Worm (Caenorhabditis elegans) whole organism, L2 larva: ENCODE measurements around the gene F08F8.7.
A peak's percentile ranks its signal among the peaks of the same experiment; 100 is the strongest.

Experiments
- C34F6.9 ChIP-seq: fragments of 150-350 bp; optimal IDR thresholded peaks from 2 replicates; lab custom pipeline; 2014; ENCODE audit warnings: missing biosample characterization, missing genetic modification characterization
- F13H6.1 ChIP-seq: sonication (generic microtip); optimal IDR thresholded peaks from 2 replicates; lab custom pipeline; 2016; ENCODE audit warnings: missing genetic modification characterization, missing compliant biosample characterization
- Y55F3AM.14 ChIP-seq: fragments of 200-800 bp; sonication (Bioruptor generic); optimal IDR thresholded peaks from 2 replicates; lab custom pipeline; 2018; ENCODE audit warnings: mild to moderate bottlenecking, missing genetic modification characterization, missing compliant biosample characterization
- alr-1 ChIP-seq: fragments of 150-350 bp; optimal IDR thresholded peaks from 2 replicates; lab custom pipeline; 2014; ENCODE audit warnings: missing biosample characterization, missing genetic modification characterization
- aly-2 ChIP-seq: fragments of 150-350 bp; optimal IDR thresholded peaks from 2 replicates; lab custom pipeline; 2014; ENCODE audit warnings: missing biosample characterization, missing genetic modification characterization
- ama-1 ChIP-seq: fragments of 150-350 bp; optimal IDR thresholded peaks from 2 replicates; lab custom pipeline; 2018; ENCODE audit warnings: inconsistent platforms
- blmp-1 ChIP-seq: sonication (generic microtip); optimal IDR thresholded peaks from 2 replicates; lab custom pipeline; 2017; ENCODE audit warnings: missing genetic modification characterization, mild to moderate bottlenecking, missing compliant biosample characterization, antibody characterized with exemption, moderate library complexity; ENCODE audit not compliant: insufficient read depth
- ceh-16 ChIP-seq: fragments of 150-350 bp; optimal IDR thresholded peaks from 2 replicates; lab custom pipeline; 2014; ENCODE audit warnings: missing biosample characterization, missing genetic modification characterization
- crh-2 ChIP-seq: sonication (generic microtip); optimal IDR thresholded peaks from 2 replicates; lab custom pipeline; 2017; ENCODE audit warnings: missing biosample characterization, missing genetic modification characterization
- dmd-4 ChIP-seq: sonication (generic microtip); optimal IDR thresholded peaks from 2 replicates; lab custom pipeline; 2017; ENCODE audit warnings: missing biosample characterization, missing genetic modification characterization
- elt-3 ChIP-seq: sonication (generic microtip); optimal IDR thresholded peaks from 2 replicates; lab custom pipeline; 2017; ENCODE audit warnings: missing biosample characterization, missing genetic modification characterization
- fos-1 ChIP-seq: fragments of 150-350 bp; optimal IDR thresholded peaks from 2 replicates; lab custom pipeline; 2014; ENCODE audit warnings: missing biosample characterization, missing genetic modification characterization
- gmeb-1 ChIP-seq: fragments of 150-350 bp; optimal IDR thresholded peaks from 2 replicates; lab custom pipeline; 2014; ENCODE audit warnings: missing biosample characterization, missing genetic modification characterization
- lin-13 ChIP-seq: fragments of 150-350 bp; optimal IDR thresholded peaks from 2 replicates; lab custom pipeline; 2014; ENCODE audit warnings: missing biosample characterization, missing genetic modification reagents, missing genetic modification characterization
- lsy-2 ChIP-seq, 2 experiments: fragments of 150-350 bp in 1 of 2; sonication (generic microtip) in 1 of 2; optimal IDR thresholded peaks; 2 replicates each; lab custom pipeline; 2014 to 2017; ENCODE audit warnings: missing biosample characterization in 2 of 2, missing genetic modification characterization in 2 of 2
- mab-5 ChIP-seq: fragments of 150-350 bp; optimal IDR thresholded peaks from 2 replicates; lab custom pipeline; 2014; ENCODE audit warnings: missing biosample characterization, missing genetic modification characterization
- mbf-1 ChIP-seq: sonication (generic microtip); optimal IDR thresholded peaks from 2 replicates; lab custom pipeline; 2017; ENCODE audit warnings: missing biosample characterization, missing genetic modification characterization
- mdl-1 ChIP-seq, 2 experiments: fragments of 150-350 bp in 1 of 2; sonication (generic microtip) in 1 of 2; optimal IDR thresholded peaks; 2 replicates each; lab custom pipeline; 2017; ENCODE audit warnings: missing biosample characterization in 2 of 2, missing genetic modification characterization in 2 of 2
- nhr-10 ChIP-seq: sonication (generic microtip); optimal IDR thresholded peaks from 2 replicates; lab custom pipeline; 2017; ENCODE audit warnings: missing biosample characterization, missing genetic modification characterization
- nhr-11 ChIP-seq: fragments of 150-350 bp; optimal IDR thresholded peaks from 2 replicates; lab custom pipeline; 2014; ENCODE audit warnings: missing biosample characterization, missing genetic modification characterization
- nhr-21 ChIP-seq: fragments of 150-350 bp; optimal IDR thresholded peaks from 2 replicates; lab custom pipeline; 2014; ENCODE audit warnings: missing biosample characterization, missing genetic modification characterization
- nhr-23 ChIP-seq: fragments of 150-350 bp; optimal IDR thresholded peaks from 2 replicates; lab custom pipeline; 2014; ENCODE audit warnings: missing biosample characterization, missing genetic modification reagents, missing genetic modification characterization
- nhr-25 ChIP-seq: fragments of 150-350 bp; sonication (generic microtip); optimal IDR thresholded peaks from 3 replicates; lab custom pipeline; 2014; ENCODE audit warnings: missing biosample characterization, missing genetic modification characterization
- nhr-6 ChIP-seq: fragments of 150-350 bp; optimal IDR thresholded peaks from 2 replicates; lab custom pipeline; 2014; ENCODE audit warnings: missing biosample characterization, missing genetic modification characterization
- peb-1 ChIP-seq: fragments of 150-350 bp; optimal IDR thresholded peaks from 2 replicates; lab custom pipeline; 2014; ENCODE audit warnings: missing biosample characterization, missing genetic modification characterization
- skn-1 ChIP-seq: sonication (generic microtip); optimal IDR thresholded peaks from 2 replicates; lab custom pipeline; 2017; ENCODE audit warnings: missing biosample characterization, missing genetic modification characterization
- sma-3 ChIP-seq: sonication (generic microtip); optimal IDR thresholded peaks from 2 replicates; lab custom pipeline; 2016; ENCODE audit warnings: missing genetic modification reagents, missing genetic modification characterization, missing compliant biosample characterization
- sma-9 ChIP-seq, 2 experiments: fragments of 150-350 bp in 1 of 2; sonication (generic microtip) in 1 of 2; optimal IDR thresholded peaks; 2 replicates each; lab custom pipeline; 2014 to 2016; ENCODE audit warnings: missing genetic modification characterization in 2 of 2, mild to moderate bottlenecking in 1 of 2, missing biosample characterization in 1 of 2, missing compliant biosample characterization in 1 of 2, missing genetic modification reagents in 1 of 2, moderate library complexity in 1 of 2
- snpc-4 ChIP-seq: fragments of 150-350 bp; optimal IDR thresholded peaks from 2 replicates; lab custom pipeline; 2014; ENCODE audit warnings: missing biosample characterization, missing genetic modification characterization
- unc-39 ChIP-seq: fragments of 150-350 bp; optimal IDR thresholded peaks from 2 replicates; lab custom pipeline; 2014; ENCODE audit warnings: missing biosample characterization, missing genetic modification characterization
- unc-55 ChIP-seq: fragments of 150-350 bp; sonication (generic microtip); optimal IDR thresholded peaks from 3 replicates; lab custom pipeline; 2014; ENCODE audit warnings: missing biosample characterization, missing genetic modification reagents, missing genetic modification characterization
- unc-62 ChIP-seq: fragments of 150-350 bp; optimal IDR thresholded peaks from 2 replicates; lab custom pipeline; 2014; ENCODE audit warnings: missing biosample characterization, missing genetic modification reagents, missing genetic modification characterization
- zag-1 ChIP-seq: fragments of 150-350 bp; optimal IDR thresholded peaks from 2 replicates; lab custom pipeline; 2014; ENCODE audit warnings: missing biosample characterization, missing genetic modification characterization
- ztf-11 ChIP-seq: sonication (generic microtip); optimal IDR thresholded peaks from 2 replicates; lab custom pipeline; 2017; ENCODE audit warnings: missing biosample characterization, missing genetic modification characterization
- ztf-4 ChIP-seq: fragments of 150-350 bp; optimal IDR thresholded peaks from 2 replicates; lab custom pipeline; 2014; ENCODE audit warnings: missing biosample characterization, missing genetic modification characterization

F08F8.7 gene

ce11 chrIII:7300169-7300568 is 46.8 kb downstream of the F08F8.7 start (continued):
- TF ChIP-seq skn-1 (no peak), ztf-4 (tag; lab: Kevin White, UChicago) (no peak), aly-2 (tag; lab: Kevin White, UChicago) (no peak), unc-62 (no peak), ztf-11 (tag; lab: Kevin White, UChicago) (no peak), nhr-25 (tag; lab: Kevin White, UChicago) (peak; percentile 89), nhr-23 (peak; percentile 24), C34F6.9 (tag; lab: Kevin White, UChicago) (no peak), mdl-1 (tag; optimal IDR thresholded peaks at IDR 0.05; lab: Kevin White, UChicago) (peak in 1 of 2 experiments; percentile 32), lin-13 (GFP tag; lab: Kevin White, UChicago) (no peak), nhr-6 (tag; lab: Kevin White, UChicago) (peak; percentile 51), snpc-4 (no peak), mab-5 (tag; lab: Kevin White, UChicago) (no peak), peb-1 (tag; lab: Kevin White, UChicago) (no peak)
- TF ChIP-seq, all 48 proteins: peak for 14

DNA sequence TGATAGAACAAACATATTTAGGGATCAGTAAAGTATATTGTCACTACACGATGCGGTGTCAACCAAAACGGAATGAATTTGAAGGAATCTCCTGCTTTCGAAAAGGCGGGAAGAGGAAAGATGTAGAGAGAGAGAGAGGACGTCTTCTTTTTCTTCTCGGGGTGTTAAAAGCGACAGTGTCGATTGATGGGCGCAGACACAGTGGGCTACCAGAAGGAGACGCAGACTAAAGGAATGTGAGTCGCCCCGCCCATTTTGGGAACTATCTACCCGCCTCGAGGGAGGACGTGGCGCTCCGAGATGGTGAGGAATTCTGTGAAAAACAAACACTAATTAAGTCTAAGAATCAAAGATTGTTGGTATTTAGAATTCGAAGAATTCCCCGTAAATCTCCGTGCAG is 47.5 kb downstream of the F08F8.7 start, which contains the start of the genes B0361.14 and B0361.9:
Gene B0361.14, minus strand, starts transcription at position 66 of the 400 bp plus-strand sequence.
Gene B0361.9, minus strand, starts transcription at position 166 of the 400 bp plus-strand sequence.
- TF ChIP-seq Y55F3AM.14 (GFP tag; lab: Kevin White, UChicago): no peak
- no peak for TF ChIP-seq crh-2 (tag; lab: Kevin White, UChicago)
- TF ChIP-seq zag-1 (tag; lab: Kevin White, UChicago): no peak
- peak; percentile 61 for TF ChIP-seq ceh-16 (tag; lab: Kevin White, UChicago)
- TF ChIP-seq mdl-1 (tag; optimal IDR thresholded peaks at IDR 0.05; lab: Kevin White, UChicago): peak in 1 of 2 experiments; percentile 17
- TF ChIP-seq snpc-4: no peak
- no peak for TF ChIP-seq alr-1 (tag; lab: Kevin White, UChicago)
- no peak for TF ChIP-seq nhr-23
- no peak for TF ChIP-seq unc-55 (GFP tag; lab: Kevin White, UChicago)
- TF ChIP-seq sma-9 (GFP tag; optimal IDR thresholded peaks at IDR 0.05; lab: Kevin White, UChicago): peak; percentile 37
- TF ChIP-seq sma-9 (tag; optimal IDR thresholded peaks at IDR 0.05; lab: Kevin White, UChicago): no peak
- peak; percentile 14 for TF ChIP-seq fos-1 (tag; lab: Kevin White, UChicago)
- TF ChIP-seq unc-62: no peak
- TF ChIP-seq unc-39: no peak
- no peak for TF ChIP-seq mbf-1 (tag; lab: Kevin White, UChicago)
- peak; percentile 41 for TF ChIP-seq ama-1 (lab: Kevin White, UChicago)
- TF ChIP-seq nhr-10 (tag; lab: Kevin White, UChicago): no peak
- TF ChIP-seq peb-1 (tag; lab: Kevin White, UChicago): no peak
- no peak for TF ChIP-seq ztf-4 (tag; lab: Kevin White, UChicago)
- TF ChIP-seq blmp-1: peak; percentile 45
- TF ChIP-seq dmd-4: no peak
- TF ChIP-seq nhr-25 (tag; lab: Kevin White, UChicago): peak; percentile 55
- no peak for TF ChIP-seq gmeb-1 (tag; lab: Kevin White, UChicago)

ce11 chrIII:7298045-7298444 is 48.9 kb downstream of the F08F8.7 start:
- no peak for TF ChIP-seq peb-1 (tag; lab: Kevin White, UChicago)
- TF ChIP-seq sma-3 (GFP tag; lab: Kevin White, UChicago): no peak
- peak; percentile 22 for TF ChIP-seq nhr-21 (tag; lab: Kevin White, UChicago)
- TF ChIP-seq blmp-1: peak; percentile 16
- peak; percentile 29 for TF ChIP-seq nhr-25 (tag; lab: Kevin White, UChicago)
- peak; percentile 13 for TF ChIP-seq ceh-16 (tag; lab: Kevin White, UChicago)
- peak; percentile 55 for TF ChIP-seq ama-1 (lab: Kevin White, UChicago)
- no peak for TF ChIP-seq zag-1 (tag; lab: Kevin White, UChicago)
- TF ChIP-seq sma-9 (GFP tag; optimal IDR thresholded peaks at IDR 0.05; lab: Kevin White, UChicago): peak; percentile 14
- TF ChIP-seq sma-9 (tag; optimal IDR thresholded peaks at IDR 0.05; lab: Kevin White, UChicago): no peak

- TF ChIP-seq blmp-1: peak; percentile 16
- TF ChIP-seq nhr-25 (tag; lab: Kevin White, UChicago): peak; percentile 52
- no peak for TF ChIP-seq dmd-4
- TF ChIP-seq crh-2 (tag; lab: Kevin White, UChicago): peak; percentile 3
- no peak for TF ChIP-seq elt-3 (tag; lab: Kevin White, UChicago)
- peak; percentile 45 for TF ChIP-seq sma-3 (GFP tag; lab: Kevin White, UChicago)
- TF ChIP-seq ceh-16 (tag; lab: Kevin White, UChicago): peak; percentile 7
- TF ChIP-seq sma-9 (GFP tag; optimal IDR thresholded peaks at IDR 0.05; lab: Kevin White, UChicago): peak; percentile 71
- no peak for TF ChIP-seq sma-9 (tag; optimal IDR thresholded peaks at IDR 0.05; lab: Kevin White, UChicago)
- no peak for TF ChIP-seq ztf-4 (tag; lab: Kevin White, UChicago)
- TF ChIP-seq skn-1: no peak
- TF ChIP-seq unc-55 (GFP tag; lab: Kevin White, UChicago): no peak
- no peak for TF ChIP-seq nhr-11 (tag; lab: Kevin White, UChicago)
- TF ChIP-seq lsy-2 (tag; optimal IDR thresholded peaks at IDR 0.05; lab: Kevin White, UChicago): no peak
- peak; percentile 10 for TF ChIP-seq nhr-21 (tag; lab: Kevin White, UChicago)
- TF ChIP-seq mab-5 (tag; lab: Kevin White, UChicago): no peak
- no peak for TF ChIP-seq F13H6.1 (tag; lab: Kevin White, UChicago)
- TF ChIP-seq nhr-10 (tag; lab: Kevin White, UChicago): peak; percentile 28
Measured at ce11 chrIII:7297045-7297680, 49.8 kb downstream of the F08F8.7 start.
